Fruit fly (Drosophila melanogaster) whole organism, wandering third instar larva: ENCODE measurements around the gene CG13101.

Experiments
- Abd-B ChIP-seq: fragments of >200 bp; optimal IDR thresholded peaks from 2 replicates; lab custom pipeline; 2017; ENCODE audit warnings: missing biosample characterization, missing genetic modification characterization
- CrebA ChIP-seq: fragments of 200-800 bp; sonication (Bioruptor generic); optimal IDR thresholded peaks from 2 replicates; lab custom pipeline; 2016; ENCODE audit warnings: missing biosample characterization, mild to moderate bottlenecking, missing genetic modification characterization, borderline replicate concordance
- Jra ChIP-seq: sonication (Bioruptor generic); optimal IDR thresholded peaks from 2 replicates; lab custom pipeline; 2016; ENCODE audit warnings: missing biosample characterization, missing genetic modification characterization
- Mio ChIP-seq: sonication (Bioruptor generic); optimal IDR thresholded peaks from 2 replicates; lab custom pipeline; 2016; ENCODE audit warnings: missing biosample characterization, missing genetic modification characterization
- N ChIP-seq: fragments of >200 bp; optimal IDR thresholded peaks from 2 replicates; lab custom pipeline; 2018; ENCODE audit warnings: missing biosample characterization, missing external identifiers, missing genetic modification characterization
- OdsH ChIP-seq: fragments of 200-800 bp; sonication (Bioruptor generic); optimal IDR thresholded peaks from 2 replicates; lab custom pipeline; 2016; ENCODE audit warnings: missing biosample characterization, mild to moderate bottlenecking, missing genetic modification characterization
- Rel ChIP-seq, 2 experiments: fragments of 200-800 bp; sonication (Bioruptor generic) in 1 of 2; optimal IDR thresholded peaks; 2 replicates in 1 of 2; 3 replicates in 1 of 2; lab custom pipeline; 2016 to 2019; ENCODE audit warnings: mild to moderate bottlenecking in 2 of 2, missing biosample characterization in 2 of 2, missing genetic modification characterization in 2 of 2, moderate library complexity in 1 of 2
- dl ChIP-seq, 2 experiments: fragments of 175-275, 200-275 bp in 1 of 2; fragments of 200-275 bp in 1 of 2; sonication (Bioruptor generic); optimal IDR thresholded peaks; lab custom pipeline; 2018; ENCODE audit warnings: mild to moderate bottlenecking in 2 of 2, missing biosample characterization in 2 of 2, missing genetic modification characterization in 2 of 2, moderate library complexity in 2 of 2; ENCODE audit not compliant: partially characterized antibody in 2 of 2, insufficient read depth in 1 of 2
- fru ChIP-seq: fragments of 200-800 bp; sonication (Bioruptor generic); optimal IDR thresholded peaks from 3 replicates; lab custom pipeline; 2016; ENCODE audit warnings: missing biosample characterization, mild to moderate bottlenecking, missing genetic modification characterization
- pan ChIP-seq: fragments of >200 bp; optimal IDR thresholded peaks from 2 replicates; lab custom pipeline; 2017
- psq ChIP-seq: fragments of 200-800 bp; sonication (Bioruptor generic); optimal IDR thresholded peaks from 3 replicates; lab custom pipeline; 2017; ENCODE audit warnings: missing biosample characterization, mild to moderate bottlenecking, missing genetic modification characterization, moderate library complexity
- usp ChIP-seq: fragments of >200 bp; optimal IDR thresholded peaks from 2 replicates; lab custom pipeline; 2017; ENCODE audit warnings: missing biosample characterization, missing genetic modification characterization
- woc ChIP-seq: sonication (Bioruptor generic); optimal IDR thresholded peaks from 2 replicates; lab custom pipeline; 2016; ENCODE audit warnings: missing biosample characterization, mild to moderate bottlenecking, missing genetic modification characterization

DNA sequence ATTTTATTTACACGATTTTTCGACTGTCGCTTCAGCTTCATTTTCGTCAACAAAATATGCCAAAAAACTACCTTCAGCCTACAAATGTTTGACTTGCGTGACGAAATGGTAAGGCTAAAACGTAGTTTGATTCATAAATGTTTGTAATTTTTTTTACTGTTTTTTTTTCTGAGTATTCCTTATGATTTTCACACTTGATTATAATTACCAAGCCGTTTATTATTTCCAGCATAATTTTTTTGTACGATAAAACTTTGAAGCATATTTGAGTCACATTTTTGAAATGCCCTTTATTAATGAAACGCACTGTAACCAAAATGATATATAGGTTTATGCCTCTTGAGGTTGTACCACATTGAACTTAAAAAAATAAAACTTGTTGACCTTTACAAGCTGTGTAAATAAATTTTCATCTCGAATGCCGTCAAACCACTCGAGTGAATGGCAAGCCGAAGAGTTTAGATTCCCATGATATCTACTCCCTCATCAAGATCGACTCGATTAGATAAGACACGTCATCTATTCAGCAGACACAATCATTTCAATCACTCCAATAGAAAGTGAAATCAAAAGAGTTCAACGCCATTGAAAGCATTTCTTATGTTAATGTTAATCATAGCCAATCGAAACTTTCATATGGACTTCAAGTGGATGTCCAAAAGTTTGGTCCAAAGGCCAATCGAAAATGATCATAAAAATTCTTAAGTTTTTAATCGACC lies 1.9 kb downstream of the CG13101 start:
- TF ChIP-seq psq (GFP tag; lab: Kevin White, UChicago) (no peak), usp (no peak), Jra (GFP tag; lab: Kevin White, UChicago) (no peak), dl (GFP tag; optimal IDR thresholded peaks at IDR 0.05; lab: Kevin White, UChicago; ENCODE audit: insufficient read depth in 1 of 2, partially characterized antibody in 2 of 2) (no peak), CrebA (GFP tag; lab: Kevin White, UChicago) (no peak), pan (no peak), Mio (GFP tag; lab: Kevin White, UChicago) (no peak), Abd-B (no peak), fru (GFP tag; lab: Kevin White, UChicago) (no peak), Rel (GFP tag; optimal IDR thresholded peaks at IDR 0.05; lab: Kevin White, UChicago) (no peak), Rel (tag; optimal IDR thresholded peaks at IDR 0.05; lab: Kevin White, UChicago) (no peak), OdsH (GFP tag; lab: Kevin White, UChicago) (no peak), N (no peak), woc (GFP tag; lab: Kevin White, UChicago) (no peak)
